Fruit fly (Drosophila melanogaster): ENCODE results near the gene mRpL24.
A peak's percentile ranks its signal among the peaks of the same experiment; 100 is the strongest.

mRpL24 gene

dm6 chr2L:4907986-4908385 is 37.2 kb downstream of the mRpL24 start:
- TF ChIP-seq CG10631 (GFP tag; optimal IDR thresholded peaks at IDR 0.05) (peak; percentile 43), CG10669 (GFP tag; optimal IDR thresholded peaks at IDR 0.05) (peak; percentile 8), ss (GFP tag; optimal IDR thresholded peaks at IDR 0.05) (no peak), Lpt (GFP tag; optimal IDR thresholded peaks at IDR 0.05) (peak; percentile 20), Sox15 (GFP tag; optimal IDR thresholded peaks at IDR 0.05) (peak; percentile 20), CG16779 (tag; optimal IDR thresholded peaks at IDR 0.05) (peak; percentile 17), cyc (GFP tag; optimal IDR thresholded peaks at IDR 0.05) (peak; percentile 10), svp (GFP tag) (peak; percentile 59), pdm3 (GFP tag; optimal IDR thresholded peaks at IDR 0.05) (peak; percentile 46), CG6163 (GFP tag; IDR thresholded peaks at IDR 0.05) (peak; percentile 75; the same call in 2 of the 3 replicates), acj6 (GFP tag; optimal IDR thresholded peaks at IDR 0.05) (no peak), salr (GFP tag; optimal IDR thresholded peaks at IDR 0.05) (peak in 1 of 2 experiments; percentile 43), CG34406 (GFP tag; optimal IDR thresholded peaks at IDR 0.05) (peak; percentile 30), CG6276 (GFP tag; optimal IDR thresholded peaks at IDR 0.05) (peak; percentile 86), dsx (GFP tag; optimal IDR thresholded peaks at IDR 0.05; ENCODE audit: poor library complexity, severe bottlenecking) (no peak), dac (GFP tag; optimal IDR thresholded peaks at IDR 0.05) (peak; percentile 17), Hr39 (GFP tag; optimal IDR thresholded peaks at IDR 0.05) (no peak), CG32006 (GFP tag; optimal IDR thresholded peaks at IDR 0.05) (peak; percentile 65), CG3919 (GFP tag; optimal IDR thresholded peaks at IDR 0.05) (peak; percentile 49), CG6792 (GFP tag; optimal IDR thresholded peaks at IDR 0.05) (peak; percentile 20), CG4318 (GFP tag; optimal IDR thresholded peaks at IDR 0.05) (peak; percentile 24), CG15336 (GFP tag; IDR thresholded peaks at IDR 0.05) (peak; percentile 92), CG6808 (GFP tag; optimal IDR thresholded peaks at IDR 0.05) (no peak), fkh (GFP tag; optimal IDR thresholded peaks at IDR 0.05) (peak; percentile 36), fd59A (GFP tag; optimal IDR thresholded peaks at IDR 0.05) (no peak), CG8632 (GFP tag; optimal IDR thresholded peaks at IDR 0.05) (peak; percentile 20), CG11294 (GFP tag; IDR thresholded peaks at IDR 0.05) (peak; percentile 66), CG8119 (GFP tag; IDR thresholded peaks at IDR 0.05) (peak; percentile 87), eg (GFP tag; IDR thresholded peaks at IDR 0.05) (peak; percentile 91), Sox102F (GFP tag; optimal IDR thresholded peaks at IDR 0.05) (no peak), net (GFP tag; optimal IDR thresholded peaks at IDR 0.05) (peak; percentile 74), topi (GFP tag; optimal IDR thresholded peaks at IDR 0.05) (no peak), OdsH (GFP tag; optimal IDR thresholded peaks at IDR 0.05) (peak; percentile 60), achi (GFP tag; optimal IDR thresholded peaks at IDR 0.05) (peak; percentile 51), CG7368 (GFP tag; optimal IDR thresholded peaks at IDR 0.05) (peak; percentile 38), Hr4 (GFP tag; optimal IDR thresholded peaks at IDR 0.05) (peak; percentile 76), Gug (GFP tag; IDR thresholded peaks at IDR 0.05) (peak; percentile 65; the same call in 1 of the 2 replicates), lz (GFP tag; optimal IDR thresholded peaks at IDR 0.05) (no peak), Smox (GFP tag; optimal IDR thresholded peaks at IDR 0.05) (peak; percentile 11), CG11762 (GFP tag; optimal IDR thresholded peaks at IDR 0.05; ENCODE audit: insufficient read depth) (peak; percentile 33), fd85E (GFP tag; optimal IDR thresholded peaks at IDR 0.05) (no peak), Eip78C (GFP tag) (peak; percentile 89)

- TF ChIP-seq fd85E (GFP tag; optimal IDR thresholded peaks at IDR 0.05) (no peak), salr (GFP tag; optimal IDR thresholded peaks at IDR 0.05) (peak in 1 of 2 experiments; percentile 68), CG16779 (tag; optimal IDR thresholded peaks at IDR 0.05) (peak; percentile 25), CG31627 (GFP tag; optimal IDR thresholded peaks at IDR 0.05) (peak; percentile 11), Eip78C (GFP tag) (peak; percentile 89), Sox102F (GFP tag; optimal IDR thresholded peaks at IDR 0.05) (peak; percentile 26), Eip93F (GFP tag; optimal IDR thresholded peaks at IDR 0.05) (no peak), Sox15 (GFP tag; optimal IDR thresholded peaks at IDR 0.05) (peak; percentile 50), CG6276 (GFP tag; optimal IDR thresholded peaks at IDR 0.05) (peak; percentile 69), vri (GFP tag; optimal IDR thresholded peaks at IDR 0.05) (peak; percentile 36), Hr4 (GFP tag; optimal IDR thresholded peaks at IDR 0.05) (peak; percentile 43), Eip75B (GFP tag; optimal IDR thresholded peaks at IDR 0.05) (no peak), CG34406 (GFP tag; optimal IDR thresholded peaks at IDR 0.05) (peak; percentile 74), lz (GFP tag; optimal IDR thresholded peaks at IDR 0.05) (peak; percentile 19), Ets21C (GFP tag; optimal IDR thresholded peaks at IDR 0.05) (no peak), cyc (GFP tag; optimal IDR thresholded peaks at IDR 0.05) (no peak), CG8319 (GFP tag; optimal IDR thresholded peaks at IDR 0.05) (peak; percentile 49), pdm3 (GFP tag; optimal IDR thresholded peaks at IDR 0.05) (peak; percentile 44), esn (GFP tag; optimal IDR thresholded peaks at IDR 0.05) (peak; percentile 16), CG7368 (GFP tag; optimal IDR thresholded peaks at IDR 0.05) (peak; percentile 7), Smox (GFP tag; optimal IDR thresholded peaks at IDR 0.05) (peak; percentile 4), topi (GFP tag; optimal IDR thresholded peaks at IDR 0.05) (peak; percentile 11), fkh (GFP tag; optimal IDR thresholded peaks at IDR 0.05) (no peak)
Measured at dm6 chr2L:4906546-4907250, 38.5 kb downstream of the mRpL24 start, which contains the start of gene snsl. Gene snsl (minus strand): TSS chr2L:4906762.
